Worm (Caenorhabditis elegans): Measurements from ENCODE around the gene rpl-11.2.

- TF ChIP-seq ref-1 (GFP tag; conservative IDR thresholded peaks at IDR 0.05) (peak; percentile 80), flt-1 (GFP tag; IDR thresholded peaks at IDR 0.05) (peak; percentile 90), ztf-29 (GFP tag; IDR thresholded peaks at IDR 0.05) (peak; percentile 80), cog-1 (tag; optimal IDR thresholded peaks at IDR 0.05) (peak; percentile 81), klf-2 (GFP tag; conservative IDR thresholded peaks at IDR 0.05) (peak; percentile 87)
Measured at ce11 chrX:2226875-2227355, 15.5 kb downstream of the rpl-11.2 start.
